Worm (Caenorhabditis elegans): ENCODE measurements around the gene dsl-4.

The dsl-4 gene

DNA sequence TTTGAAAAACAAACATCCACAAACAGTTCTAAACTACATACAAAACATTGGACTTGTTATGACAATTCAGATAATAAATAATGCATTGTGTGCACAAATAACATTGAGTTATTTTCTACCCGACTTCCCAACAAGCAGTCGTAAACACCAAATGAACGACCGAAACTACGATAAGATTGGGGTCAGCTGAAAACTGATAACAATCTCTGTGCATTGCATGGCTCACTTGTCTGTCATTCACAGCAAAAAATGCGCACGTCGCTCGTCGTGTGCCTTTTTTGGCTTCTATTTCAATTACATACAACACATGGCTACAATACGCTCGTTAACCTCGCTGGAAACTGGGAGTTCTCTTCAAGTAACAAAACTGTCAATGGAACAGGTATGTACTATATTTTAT is 19.2 kb upstream of the dsl-4 start, which contains the start of gene C33G3.4:
C33G3.4 (plus strand) TSS at position 213 of the 400 bp plus-strand sequence.
- TF ChIP-seq F16B12.6 (tag; optimal IDR thresholded peaks at IDR 0.05) (no peak), elt-2 (tag; optimal IDR thresholded peaks at IDR 0.05) (peak; percentile 78), lin-35 (GFP tag; optimal IDR thresholded peaks at IDR 0.05) (peak in 1 of 2 experiments; percentile 6)

DNA sequence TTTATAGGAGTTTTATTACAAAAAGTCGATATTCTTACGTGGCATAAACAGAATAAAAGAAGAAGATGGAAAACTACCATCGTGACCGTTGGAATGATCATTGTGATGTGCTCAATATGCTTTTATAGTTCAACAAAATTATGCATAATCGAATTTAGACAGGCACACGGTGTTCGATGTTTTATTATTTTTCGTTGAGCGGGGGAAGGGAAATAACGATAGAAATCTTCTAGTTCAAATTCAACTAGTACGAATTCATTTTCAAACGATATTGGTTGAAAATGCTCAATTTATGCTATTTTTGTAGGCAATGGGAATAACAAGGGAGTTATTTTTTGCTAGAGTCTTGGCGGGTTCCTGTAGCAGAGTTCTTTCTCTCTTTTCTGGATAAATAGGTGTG is 11.6 kb upstream of the dsl-4 start, which contains the start of gene C33G3.5:
C33G3.5 (minus strand) TSS at position 101 of the 400 bp plus-strand sequence.
- TF ChIP-seq lin-35 (GFP tag; optimal IDR thresholded peaks at IDR 0.05) (no peak), isw-1 (GFP tag; IDR thresholded peaks at IDR 0.05) (no peak), rnt-1 (tag; optimal IDR thresholded peaks at IDR 0.05) (no peak), nhr-12 (tag; optimal IDR thresholded peaks at IDR 0.05) (no peak), ztf-4 (tag; optimal IDR thresholded peaks at IDR 0.05) (no peak), ceh-90 (tag; optimal IDR thresholded peaks at IDR 0.05) (no peak), mep-1 (tag; optimal IDR thresholded peaks at IDR 0.05) (no peak), alr-1 (tag; optimal IDR thresholded peaks at IDR 0.05; ENCODE audit: borderline replicate concordance) (no peak), lsy-2 (tag; optimal IDR thresholded peaks at IDR 0.05) (no peak), sup-37 (GFP tag; optimal IDR thresholded peaks at IDR 0.05) (no peak), ceh-8 (GFP tag; optimal IDR thresholded peaks at IDR 0.05) (no peak), nhr-85 (tag) (no peak), ceh-88 (GFP tag; IDR thresholded peaks at IDR 0.05) (no peak), egl-27 (tag; optimal IDR thresholded peaks at IDR 0.05) (no peak), dsc-1 (tag; optimal IDR thresholded peaks at IDR 0.05) (no peak), unc-62 (GFP tag; optimal IDR thresholded peaks at IDR 0.05) (no peak), pag-3 (tag; optimal IDR thresholded peaks at IDR 0.05; ENCODE audit: borderline replicate concordance, insufficient read depth) (no peak), lir-3 (tag; optimal IDR thresholded peaks at IDR 0.05; ENCODE audit: poor library complexity) (no peak), efl-3 (GFP tag; optimal IDR thresholded peaks at IDR 0.05) (no peak), hlh-17 (GFP tag; optimal IDR thresholded peaks at IDR 0.05; ENCODE audit: borderline replicate concordance) (no peak)

DNA sequence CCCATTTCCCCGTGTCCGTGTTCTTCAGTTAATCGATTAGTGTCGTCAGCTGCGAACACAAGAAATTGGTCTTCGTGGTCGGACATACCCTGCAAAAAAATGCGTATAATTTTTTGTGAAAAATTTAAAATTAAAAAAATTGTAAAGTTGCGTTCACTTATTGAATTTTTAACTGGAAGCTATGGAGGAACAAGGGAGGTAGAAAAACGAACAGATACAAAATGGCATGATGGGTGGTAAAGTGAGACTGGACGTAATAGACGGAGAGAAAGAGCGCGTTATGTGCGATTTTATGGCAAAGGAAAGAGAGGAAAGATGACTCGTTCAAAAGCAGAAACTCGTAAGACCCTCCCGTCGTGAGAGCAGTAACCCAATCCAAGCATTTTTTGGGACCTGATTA is 6.0 kb upstream of the dsl-4 start, which contains the start of gene C33G3.6:
C33G3.6 (minus strand) TSS at position 101 of the 400 bp plus-strand sequence.
- no peak for TF ChIP-seq nhr-11 (tag; optimal IDR thresholded peaks at IDR 0.05)
- TF ChIP-seq alr-1 (tag; optimal IDR thresholded peaks at IDR 0.05; ENCODE audit: borderline replicate concordance): no peak

DNA sequence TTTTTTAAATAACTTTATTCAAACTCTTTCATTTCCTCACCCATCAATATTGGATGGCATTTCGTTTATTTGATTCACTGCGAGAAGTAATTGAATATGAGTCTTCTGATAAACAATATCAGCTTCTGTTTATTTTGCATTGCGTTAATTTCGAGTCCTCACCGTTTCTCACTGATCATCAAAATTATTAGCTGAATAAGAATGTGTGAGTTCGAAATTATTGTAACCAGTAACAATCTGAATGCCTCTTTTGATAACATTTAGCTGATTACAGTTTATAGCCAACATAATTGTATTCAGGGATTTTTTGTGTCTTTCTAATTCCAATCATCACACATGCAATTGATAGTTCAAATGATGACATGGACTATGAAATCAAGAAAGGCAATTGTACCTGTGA is 5.0 kb upstream of the dsl-4 start, which contains the start of gene F16B12.1:
F16B12.1 (plus strand) TSS at position 301 of the 400 bp plus-strand sequence.
- TF ChIP-seq nhr-12 (tag; optimal IDR thresholded peaks at IDR 0.05) (no peak), mdl-1 (tag; optimal IDR thresholded peaks at IDR 0.05) (no peak), tbx-2 (tag; optimal IDR thresholded peaks at IDR 0.05) (no peak), jun-1 (tag; optimal IDR thresholded peaks at IDR 0.05) (no peak), aha-1 (tag; optimal IDR thresholded peaks at IDR 0.05) (no peak), sup-37 (GFP tag; optimal IDR thresholded peaks at IDR 0.05) (no peak), ces-1 (GFP tag; optimal IDR thresholded peaks at IDR 0.05) (no peak), hlh-17 (GFP tag; optimal IDR thresholded peaks at IDR 0.05; ENCODE audit: borderline replicate concordance) (no peak), fkh-4 (tag; optimal IDR thresholded peaks at IDR 0.05; ENCODE audit: borderline replicate concordance) (no peak), mef-2 (tag; optimal IDR thresholded peaks at IDR 0.05) (no peak), lin-14 (GFP tag; optimal IDR thresholded peaks at IDR 0.05) (no peak), nhr-77 (tag; optimal IDR thresholded peaks at IDR 0.05) (no peak), nhr-90 (tag; optimal IDR thresholded peaks at IDR 0.05; ENCODE audit: poor library complexity) (no peak), pag-3 (tag; optimal IDR thresholded peaks at IDR 0.05; ENCODE audit: borderline replicate concordance, insufficient read depth) (no peak), ceh-82 (tag; optimal IDR thresholded peaks at IDR 0.05) (no peak), lin-39 (tag; optimal IDR thresholded peaks at IDR 0.05) (no peak), elt-3 (tag; optimal IDR thresholded peaks at IDR 0.05) (no peak), grh-1 (GFP tag; IDR thresholded peaks at IDR 0.05) (no peak)
